Worm (Caenorhabditis elegans): ENCODE measurements around the gene T26H5.14.

DNA sequence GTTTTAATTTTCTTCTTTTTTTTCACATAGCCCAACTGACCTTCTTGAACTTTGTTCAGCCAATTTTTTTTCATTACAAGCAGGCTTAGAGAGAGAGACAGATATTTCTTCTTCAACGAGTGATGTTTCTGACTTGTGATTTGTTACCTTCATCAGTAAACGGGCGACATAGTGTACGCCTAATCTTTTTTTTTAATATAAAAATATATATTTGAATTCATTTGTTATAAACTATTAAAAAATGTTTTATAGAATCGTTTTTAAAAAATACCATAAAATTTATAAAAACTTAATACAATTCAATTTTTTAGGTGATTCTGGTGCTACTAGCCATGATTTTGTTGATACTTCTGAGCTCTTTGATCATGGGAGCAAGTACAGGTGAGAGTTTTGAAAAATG is 31.1 kb upstream of the T26H5.14 start, which contains the start of gene T06E6.10:
- no peak for TF ChIP-seq nhr-237 (tag; optimal IDR thresholded peaks at IDR 0.05)
- TF ChIP-seq R02D3.7 (tag; optimal IDR thresholded peaks at IDR 0.05): no peak
- TF ChIP-seq jun-1 (tag; optimal IDR thresholded peaks at IDR 0.05): no peak
- TF ChIP-seq skn-1 (tag; optimal IDR thresholded peaks at IDR 0.05): no peak
- TF ChIP-seq elt-3 (tag; optimal IDR thresholded peaks at IDR 0.05): no peak
- TF ChIP-seq fos-1 (tag; optimal IDR thresholded peaks at IDR 0.05): no peak
